Fruit fly (Drosophila melanogaster): ENCODE measurements around the gene pon.

The pon gene

dm6 chrX:4679813-4680381 is 43.8 kb downstream of the pon start (continued):
- TF ChIP-seq MTF-1 (GFP tag; optimal IDR thresholded peaks at IDR 0.05; ENCODE audit: borderline replicate concordance) (no peak), CG10209 (GFP tag; optimal IDR thresholded peaks at IDR 0.05) (peak; percentile 51), corto (GFP tag; optimal IDR thresholded peaks at IDR 0.05) (no peak), CG17328 (GFP tag; IDR thresholded peaks at IDR 0.05) (peak; percentile 69), ham (GFP tag; IDR thresholded peaks at IDR 0.05) (no peak), Drgx (GFP tag; IDR thresholded peaks at IDR 0.05) (peak; percentile 68), dimm (GFP tag; IDR thresholded peaks at IDR 0.05) (no peak), unpg (GFP tag; optimal IDR thresholded peaks at IDR 0.05) (peak; percentile 71), luna (GFP tag; optimal IDR thresholded peaks at IDR 0.05) (no peak), CG17186 (GFP tag; optimal IDR thresholded peaks at IDR 0.05) (no peak), Hand (GFP tag; optimal IDR thresholded peaks at IDR 0.05) (peak; percentile 43), Max (GFP tag; optimal IDR thresholded peaks at IDR 0.05) (peak; percentile 35), pzg (GFP tag; optimal IDR thresholded peaks at IDR 0.05) (peak; percentile 33), Fer3 (tag; optimal IDR thresholded peaks at IDR 0.05) (peak; percentile 57), ara (GFP tag; IDR thresholded peaks at IDR 0.05) (peak; percentile 58), Adf1 (GFP tag; IDR thresholded peaks at IDR 0.05) (no peak), NC2β (GFP tag; optimal IDR thresholded peaks at IDR 0.05) (peak; percentile 24), cg (GFP tag; optimal IDR thresholded peaks at IDR 0.05) (no peak), CG10959 (GFP tag; IDR thresholded peaks at IDR 0.05) (no peak), Scr (GFP tag; IDR thresholded peaks at IDR 0.05; ENCODE audit: partially characterized antibody) (no peak), slp2 (GFP tag; optimal IDR thresholded peaks at IDR 0.05) (peak; percentile 23), en (GFP tag; optimal IDR thresholded peaks at IDR 0.05) (no peak), NC2α (GFP tag; optimal IDR thresholded peaks at IDR 0.05) (peak; percentile 26), ewg (GFP tag; optimal IDR thresholded peaks at IDR 0.05) (peak; percentile 3), CG43689 (GFP tag; IDR thresholded peaks at IDR 0.05) (no peak), gce (GFP tag; IDR thresholded peaks at IDR 0.05) (no peak; the same call in 2 of the 3 replicates), CG12299 (tag; optimal IDR thresholded peaks at IDR 0.05) (no peak), CG3726 (GFP tag; IDR thresholded peaks at IDR 0.05) (no peak), Hmr (GFP tag; optimal IDR thresholded peaks at IDR 0.05) (peak; percentile 27), CG2120 (GFP tag; optimal IDR thresholded peaks at IDR 0.05) (peak; percentile 69), CG14860 (GFP tag; IDR thresholded peaks at IDR 0.05; ENCODE audit: partially characterized antibody) (no peak), CG13287 (GFP tag; IDR thresholded peaks at IDR 0.05; ENCODE audit: partially characterized antibody) (no peak), pb (GFP tag; optimal IDR thresholded peaks at IDR 0.05) (no peak), CG1603 (tag; optimal IDR thresholded peaks at IDR 0.05) (no peak), hb (GFP tag; IDR thresholded peaks at IDR 0.05; ENCODE audit: partially characterized antibody) (no peak), Atf-2 (GFP tag; optimal IDR thresholded peaks at IDR 0.05) (peak; percentile 61), CG17912 (GFP tag; optimal IDR thresholded peaks at IDR 0.05) (no peak), vfl (GFP tag; optimal IDR thresholded peaks at IDR 0.05) (peak; percentile 20), tx (GFP tag; optimal IDR thresholded peaks at IDR 0.05) (peak; percentile 20), zfh1 (GFP tag; IDR thresholded peaks at IDR 0.05) (peak; percentile 53; the same call in 1 of the 3 replicates), CG3407 (GFP tag; optimal IDR thresholded peaks at IDR 0.05) (peak; percentile 1), C15 (GFP tag; IDR thresholded peaks at IDR 0.05) (no peak), dati (GFP tag; IDR thresholded peaks at IDR 0.05) (no peak), CG1647 (GFP tag; optimal IDR thresholded peaks at IDR 0.05) (peak; percentile 21), grau (tag; optimal IDR thresholded peaks at IDR 0.05) (peak; percentile 55), CG8359 (GFP tag; optimal IDR thresholded peaks at IDR 0.05; ENCODE audit: borderline replicate concordance) (no peak), Usf (GFP tag; optimal IDR thresholded peaks at IDR 0.05) (no peak), dmrt99B (tag; optimal IDR thresholded peaks at IDR 0.05) (peak; percentile 59), maf-S (GFP tag; optimal IDR thresholded peaks at IDR 0.05) (peak; percentile 49), fd3F (GFP tag; optimal IDR thresholded peaks at IDR 0.05) (peak; percentile 36)

Data from whole organism, embryonic.